Worm (Caenorhabditis elegans): ENCODE data around the gene C44B7.5.

The C44B7.5 gene

ce11 chrII:6853059-6853466, 19.3 kb downstream of the C44B7.5 start (continued):
- peak; percentile 43; the same call in 1 of the 2 replicates for TF ChIP-seq nhr-41 (GFP tag; IDR thresholded peaks at IDR 0.05)
- peak; percentile 68 for TF ChIP-seq lin-38 (GFP tag; IDR thresholded peaks at IDR 0.05)
- peak; percentile 59; the same call in 1 of the 2 replicates for TF ChIP-seq lin-29 (GFP tag; IDR thresholded peaks at IDR 0.05)
- peak; percentile 69 for TF ChIP-seq pha-4 (GFP tag; IDR thresholded peaks at IDR 0.05)
- TF ChIP-seq pha-4 (tag; optimal IDR thresholded peaks at IDR 0.05), result no peak
- TF ChIP-seq mxl-2 (GFP tag; conservative IDR thresholded peaks at IDR 0.05), result 0 out of 2 replicates have a peak, but pooled peaks have one; percentile 4
- no peak for TF ChIP-seq ceh-28 (tag; optimal IDR thresholded peaks at IDR 0.05)
- no peak for TF ChIP-seq R02D3.7 (tag; optimal IDR thresholded peaks at IDR 0.05)
- peak; percentile 87 for TF ChIP-seq ctbp-1 (GFP tag; IDR thresholded peaks at IDR 0.05)
- no peak for TF ChIP-seq ZK546.5 (tag; optimal IDR thresholded peaks at IDR 0.05)
- TF ChIP-seq F37D6.2 (tag; optimal IDR thresholded peaks at IDR 0.05), result peak; percentile 39
- peak; percentile 70 for TF ChIP-seq duxl-1 (tag; optimal IDR thresholded peaks at IDR 0.05; ENCODE audit: poor library complexity)
- TF ChIP-seq ceh-44 (GFP tag; IDR thresholded peaks at IDR 0.05), result no peak
- TF ChIP-seq snpc-1.2 (GFP tag; IDR thresholded peaks at IDR 0.05), result peak; percentile 73
- peak; percentile 71 for TF ChIP-seq hlh-11 (tag; optimal IDR thresholded peaks at IDR 0.05)
- no peak for TF ChIP-seq attf-4 (tag; optimal IDR thresholded peaks at IDR 0.05)
- TF ChIP-seq hmg-1.1 (GFP tag; IDR thresholded peaks at IDR 0.05), result peak; percentile 89
- peak; percentile 94 for TF ChIP-seq egl-43 (GFP tag; IDR thresholded peaks at IDR 0.05)
- TF ChIP-seq dpl-1 (GFP tag; optimal IDR thresholded peaks at IDR 0.05), result peak; percentile 18
- peak; percentile 66 for TF ChIP-seq nhr-48 (tag; optimal IDR thresholded peaks at IDR 0.05)
- TF ChIP-seq skn-1 (tag; optimal IDR thresholded peaks at IDR 0.05), result no peak
- no peak for TF ChIP-seq daf-19 (GFP tag; conservative IDR thresholded peaks at IDR 0.05)
- peak; percentile 65 for TF ChIP-seq T26A8.4 (GFP tag; IDR thresholded peaks at IDR 0.05)
- peak; percentile 19 to 58 for TF ChIP-seq hif-1 (tag; optimal IDR thresholded peaks at IDR 0.05)
- TF ChIP-seq daf-8 (GFP tag; IDR thresholded peaks at IDR 0.05), result no peak
- peak; percentile 52 for TF ChIP-seq spr-3 (GFP tag; optimal IDR thresholded peaks at IDR 0.05)
- TF ChIP-seq dve-1 (tag; optimal IDR thresholded peaks at IDR 0.05; ENCODE audit: insufficient read depth), result peak; percentile 59
- TF ChIP-seq snpc-4 (tag; optimal IDR thresholded peaks at IDR 0.05), result no peak
- no peak for TF ChIP-seq nhr-10 (tag; optimal IDR thresholded peaks at IDR 0.05)
- TF ChIP-seq mes-2 (tag; optimal IDR thresholded peaks at IDR 0.05; ENCODE audit: poor library complexity, severe bottlenecking), result peak; percentile 78
- TF ChIP-seq Y75B8A.6 (GFP tag; IDR thresholded peaks at IDR 0.05), result no peak
- TF ChIP-seq F49E8.2 (tag; optimal IDR thresholded peaks at IDR 0.05; ENCODE audit: borderline replicate concordance), result peak; percentile 38
- peak; percentile 63 to 80 for TF ChIP-seq daf-16 (GFP tag; optimal IDR thresholded peaks at IDR 0.05)
- peak; percentile 11 for TF ChIP-seq daf-16 (tag; optimal IDR thresholded peaks at IDR 0.05)
- peak; percentile 77 for TF ChIP-seq dmd-6 (GFP tag; IDR thresholded peaks at IDR 0.05)
- peak in 1 of 2 experiments; percentile 1 for TF ChIP-seq unc-62 (GFP tag; optimal IDR thresholded peaks at IDR 0.05 in 1 of 2)
- no peak for TF ChIP-seq unc-62 (tag; optimal IDR thresholded peaks at IDR 0.05)
- no peak for TF ChIP-seq zag-1 (tag; optimal IDR thresholded peaks at IDR 0.05)
- TF ChIP-seq madf-9 (GFP tag; conservative IDR thresholded peaks at IDR 0.05), result peak; percentile 70
- TF ChIP-seq F10B5.3 (tag; optimal IDR thresholded peaks at IDR 0.05), result no peak
- no peak for TF ChIP-seq cey-2 (tag; optimal IDR thresholded peaks at IDR 0.05; ENCODE audit: borderline replicate concordance, insufficient read depth)
- TF ChIP-seq pqm-1 (tag; optimal IDR thresholded peaks at IDR 0.05), result no peak
- peak; percentile 77 for TF ChIP-seq arid-1 (GFP tag; conservative IDR thresholded peaks at IDR 0.05)
- TF ChIP-seq unc-130 (GFP tag; optimal IDR thresholded peaks at IDR 0.05), result peak; percentile 43
- peak; percentile 62 for TF ChIP-seq spr-1 (tag; optimal IDR thresholded peaks at IDR 0.05)
- TF ChIP-seq mdt-29 (GFP tag; IDR thresholded peaks at IDR 0.05), result peak; percentile 65; the same call in 1 of the 2 replicates
- TF ChIP-seq daf-12 (tag; optimal IDR thresholded peaks at IDR 0.05), result no peak
- peak; percentile 64 for TF ChIP-seq ama-1 (optimal IDR thresholded peaks at IDR 0.05)
- no peak for TF ChIP-seq egl-27 (tag; optimal IDR thresholded peaks at IDR 0.05)
- peak; percentile 80 for TF ChIP-seq mep-1 (tag; optimal IDR thresholded peaks at IDR 0.05)
- peak; percentile 5 for TF ChIP-seq ztf-7 (tag; optimal IDR thresholded peaks at IDR 0.05)
